Worm (Caenorhabditis elegans) whole organism, young adult: Measurements from ENCODE around the gene abi-1.

Experiments used
- B0261.1 ChIP-seq: sonication (generic microtip); optimal IDR thresholded peaks from 2 replicates; lab custom pipeline; 2016; ENCODE audit warnings: mild to moderate bottlenecking, missing genetic modification characterization, moderate library complexity, missing compliant biosample characterization
- C06A6.2 ChIP-seq: fragments of 200-800 bp; sonication (Bioruptor generic); conservative IDR thresholded peaks from 2 replicates; pipeline ENCODE4 v1.3.6; 2022; ENCODE audit warnings: missing genetic modification characterization, missing compliant biosample characterization
- D2030.7 ChIP-seq: fragments of 200-800 bp; sonication (Bioruptor generic); IDR thresholded peaks from 2 replicates; pipeline ENCODE4 v1.3.6; 2022; ENCODE audit warnings: missing genetic modification reagents, missing genetic modification characterization, missing compliant biosample characterization
- F23B12.7 ChIP-seq: sonication (generic microtip); optimal IDR thresholded peaks from 2 replicates; lab custom pipeline; 2017; ENCODE audit warnings: missing genetic modification characterization, mild to moderate bottlenecking, missing compliant biosample characterization, antibody characterized with exemption, moderate library complexity; ENCODE audit not compliant: insufficient read depth
- F37B4.10 ChIP-seq: fragments of 200-800 bp; sonication (Bioruptor generic); IDR thresholded peaks from 2 replicates; pipeline ENCODE4 v1.3.6; 2022; ENCODE audit warnings: missing genetic modification characterization, missing compliant biosample characterization
- F39B2.1 ChIP-seq: fragments of 200-800 bp; sonication (Bioruptor generic); IDR thresholded peaks from 2 replicates; pipeline ENCODE4 v1.3.6; 2022; ENCODE audit warnings: missing genetic modification reagents, missing genetic modification characterization, missing compliant biosample characterization
- F49E8.2 ChIP-seq: sonication (generic microtip); optimal IDR thresholded peaks from 3 replicates; lab custom pipeline; 2017; ENCODE audit warnings: missing genetic modification characterization, mild to moderate bottlenecking, missing compliant biosample characterization, antibody characterized with exemption, moderate library complexity; ENCODE audit not compliant: insufficient read depth
- F55B11.4 ChIP-seq: sonication (generic microtip); optimal IDR thresholded peaks from 2 replicates; lab custom pipeline; 2016; ENCODE audit warnings: missing compliant biosample characterization, missing genetic modification characterization, borderline replicate concordance; ENCODE audit not compliant: insufficient read depth
- F57A8.1 ChIP-seq: fragments of 200-800 bp; sonication (Bioruptor generic); optimal IDR thresholded peaks from 2 replicates; lab custom pipeline; 2018; ENCODE audit warnings: mild to moderate bottlenecking, missing genetic modification characterization, moderate library complexity, missing compliant biosample characterization
- F57C9.4 ChIP-seq: sonication (generic microtip); optimal IDR thresholded peaks from 2 replicates; lab custom pipeline; 2017; ENCODE audit warnings: mild to moderate bottlenecking, missing genetic modification characterization, missing compliant biosample characterization
- K11D2.4 ChIP-seq: fragments of 200-800 bp; sonication (Bioruptor generic); IDR thresholded peaks from 2 replicates; pipeline ENCODE4 v1.3.6; 2022; ENCODE audit warnings: missing genetic modification reagents, missing genetic modification characterization, missing compliant biosample characterization
- T07F8.4 ChIP-seq: sonication (generic microtip); optimal IDR thresholded peaks from 2 replicates; lab custom pipeline; 2016; ENCODE audit warnings: mild to moderate bottlenecking, missing genetic modification characterization, moderate library complexity, missing compliant biosample characterization
- ama-1 ChIP-seq, 3 experiments: fragments of 150-350 bp in 1 of 3; sonication (generic microtip) in 2 of 3; optimal IDR thresholded peaks; 2 replicates each; lab custom pipeline; 2014 to 2018; ENCODE audit warnings: missing biosample characterization in 2 of 3, missing genetic modification characterization in 2 of 3, missing genetic modification reagents in 2 of 3
- atf-7 ChIP-seq: sonication (generic microtip); optimal IDR thresholded peaks from 2 replicates; lab custom pipeline; 2017; ENCODE audit warnings: mild to moderate bottlenecking, missing genetic modification characterization, missing compliant biosample characterization
- athp-1 ChIP-seq: sonication (generic microtip); optimal IDR thresholded peaks from 2 replicates; lab custom pipeline; 2017; ENCODE audit warnings: mild to moderate bottlenecking, missing genetic modification characterization, missing compliant biosample characterization
- attf-3 ChIP-seq: fragments of 200-800 bp; sonication (Bioruptor generic); conservative IDR thresholded peaks from 2 replicates; pipeline ENCODE4 v1.3.6; 2022; ENCODE audit warnings: missing genetic modification reagents, missing genetic modification characterization, missing compliant biosample characterization
- attf-6 ChIP-seq: fragments of 200-800 bp; sonication (Bioruptor generic); IDR thresholded peaks from 2 replicates; pipeline ENCODE4 v1.3.6; 2022; ENCODE audit warnings: missing genetic modification reagents, missing genetic modification characterization, missing compliant biosample characterization
- bed-1 ChIP-seq: fragments of 200-800 bp; sonication (Bioruptor generic); IDR thresholded peaks from 2 replicates; pipeline ENCODE4 v1.3.6; 2022; ENCODE audit warnings: missing genetic modification reagents, missing genetic modification characterization, missing compliant biosample characterization
- ceh-40 ChIP-seq: fragments of 200-800 bp; sonication (Bioruptor generic); IDR thresholded peaks from 2 replicates; pipeline ENCODE4 v1.3.6; 2022; ENCODE audit warnings: missing genetic modification characterization, missing compliant biosample characterization
- die-1 ChIP-seq: sonication (generic microtip); optimal IDR thresholded peaks from 2 replicates; lab custom pipeline; 2016; ENCODE audit warnings: missing genotype, mild to moderate bottlenecking, missing genetic modification characterization, missing compliant biosample characterization
- dox-1 ChIP-seq: fragments of 200-800 bp; sonication (Bioruptor generic); IDR thresholded peaks from 2 replicates; pipeline ENCODE4 v1.3.6; 2022; ENCODE audit warnings: missing genetic modification reagents, missing genetic modification characterization, missing compliant biosample characterization
- egl-18 ChIP-seq: fragments of 200-800 bp; sonication (Bioruptor generic); IDR thresholded peaks from 2 replicates; pipeline ENCODE4 v1.3.6; 2022; ENCODE audit warnings: missing genetic modification reagents, missing genetic modification characterization, missing compliant biosample characterization
- ekl-4 ChIP-seq: fragments of 200-800 bp; sonication (Bioruptor generic); IDR thresholded peaks from 2 replicates; pipeline ENCODE4 v1.3.6; 2022; ENCODE audit warnings: missing genetic modification reagents, missing genetic modification characterization, missing compliant biosample characterization
- him-1 ChIP-seq: sonication (generic microtip); optimal IDR thresholded peaks from 2 replicates; lab custom pipeline; 2016; ENCODE audit warnings: missing genotype, missing genetic modification reagents, missing genetic modification characterization, missing compliant biosample characterization
- hmg-20 ChIP-seq: fragments of 200-800 bp; sonication (Bioruptor generic); IDR thresholded peaks from 2 replicates; pipeline ENCODE4 v1.3.6; 2022; ENCODE audit warnings: missing genetic modification reagents, missing genetic modification characterization, missing compliant biosample characterization
- hrde-1 ChIP-seq: sonication (generic microtip); optimal IDR thresholded peaks from 2 replicates; lab custom pipeline; 2016; ENCODE audit warnings: missing genetic modification characterization, mild to moderate bottlenecking, missing compliant biosample characterization, moderate library complexity, missing genotype, missing genetic modification reagents, borderline replicate concordance
- lin-35 ChIP-seq, 3 experiments: fragments of 150-350 bp in 2 of 3; sonication (generic microtip) in 1 of 3; optimal IDR thresholded peaks; 2 replicates each; lab custom pipeline; 2014 to 2018; ENCODE audit warnings: missing biosample characterization in 3 of 3, missing genetic modification characterization in 3 of 3, missing genetic modification reagents in 3 of 3
- lin-40 ChIP-seq: sonication (generic microtip); optimal IDR thresholded peaks from 2 replicates; lab custom pipeline; 2016; ENCODE audit warnings: missing genetic modification characterization, mild to moderate bottlenecking, missing compliant biosample characterization, missing genotype, missing genetic modification reagents
- lir-1 ChIP-seq: fragments of 200-800 bp; sonication (Bioruptor generic); conservative IDR thresholded peaks from 2 replicates; pipeline ENCODE4 v1.3.6; 2022; ENCODE audit warnings: missing genetic modification reagents, missing genetic modification characterization, missing compliant biosample characterization
- lsy-27 ChIP-seq: sonication (generic microtip); optimal IDR thresholded peaks from 2 replicates; lab custom pipeline; 2017; ENCODE audit warnings: missing genetic modification characterization, mild to moderate bottlenecking, missing compliant biosample characterization, antibody characterized with exemption, missing genotype, borderline replicate concordance; ENCODE audit not compliant: insufficient read depth
- madf-10 ChIP-seq: sonication (generic microtip); optimal IDR thresholded peaks from 2 replicates; lab custom pipeline; 2016; ENCODE audit warnings: mild to moderate bottlenecking, missing genetic modification characterization, missing compliant biosample characterization
- madf-6 ChIP-seq: fragments of 200-800 bp; sonication (Bioruptor generic); IDR thresholded peaks from 2 replicates; pipeline ENCODE4 v1.3.6; 2022; ENCODE audit warnings: missing genetic modification reagents, missing genetic modification characterization, missing compliant biosample characterization
- madf-8 ChIP-seq: fragments of 200-800 bp; sonication (Bioruptor generic); conservative IDR thresholded peaks from 2 replicates; pipeline ENCODE4 v1.3.6; 2022; ENCODE audit warnings: missing genetic modification reagents, missing genetic modification characterization, missing compliant biosample characterization
- nfyb-1 ChIP-seq: fragments of 200-800 bp; sonication (Bioruptor generic); IDR thresholded peaks from 2 replicates; pipeline ENCODE4 v1.3.6; 2022; ENCODE audit warnings: missing genetic modification reagents, missing genetic modification characterization, missing compliant biosample characterization
- nhr-27 ChIP-seq: fragments of 200-800 bp; sonication (Bioruptor generic); optimal IDR thresholded peaks from 2 replicates; lab custom pipeline; 2018; ENCODE audit warnings: mild to moderate bottlenecking, missing genetic modification characterization, moderate library complexity, missing compliant biosample characterization
- nhr-90 ChIP-seq: sonication (generic microtip); optimal IDR thresholded peaks from 2 replicates; lab custom pipeline; 2016; ENCODE audit warnings: missing genotype, mild to moderate bottlenecking, missing genetic modification characterization, missing compliant biosample characterization
- repo-1 ChIP-seq: sonication (generic microtip); optimal IDR thresholded peaks from 2 replicates; lab custom pipeline; 2017; ENCODE audit warnings: mild to moderate bottlenecking, missing genetic modification characterization, missing compliant biosample characterization
- rpc-1 ChIP-seq, 2 experiments: fragments of 150-350 bp in 1 of 2; sonication (generic microtip) in 1 of 2; optimal IDR thresholded peaks; 2 replicates each; lab custom pipeline; 2014 to 2018; ENCODE audit warnings: missing biosample characterization in 1 of 2, missing genetic modification characterization in 1 of 2, missing genetic modification reagents in 1 of 2, missing genotype in 1 of 2
- snpc-1.1 ChIP-seq: sonication (generic microtip); optimal IDR thresholded peaks from 2 replicates; lab custom pipeline; 2017; ENCODE audit warnings: missing genetic modification characterization, mild to moderate bottlenecking, missing compliant biosample characterization, antibody characterized with exemption, moderate library complexity, missing genotype, missing genetic modification reagents; ENCODE audit not compliant: insufficient read depth
- snpc-4 ChIP-seq, 5 experiments: fragments of 150-350 bp in 1 of 5; sonication (generic microtip) in 4 of 5; optimal IDR thresholded peaks; 2 replicates each; lab custom pipeline; 2014 to 2018; ENCODE audit warnings: missing genetic modification characterization in 5 of 5, missing biosample characterization in 3 of 5, antibody characterized with exemption in 2 of 5, mild to moderate bottlenecking in 2 of 5, missing compliant biosample characterization in 2 of 5, missing genotype in 2 of 5, moderate library complexity in 2 of 5, missing genetic modification reagents in 1 of 5
- tbx-9 ChIP-seq: sonication (generic microtip); optimal IDR thresholded peaks from 2 replicates; lab custom pipeline; 2016; ENCODE audit warnings: borderline replicate concordance, missing genetic modification characterization, inconsistent platforms, missing compliant biosample characterization
- tlf-1 ChIP-seq: fragments of 200-800 bp; sonication (Bioruptor generic); optimal IDR thresholded peaks from 2 replicates; lab custom pipeline; 2018; ENCODE audit warnings: mild to moderate bottlenecking, missing genetic modification characterization, missing compliant biosample characterization
- unc-62 ChIP-seq: fragments of 150-350 bp; optimal IDR thresholded peaks from 2 replicates; lab custom pipeline; 2014; ENCODE audit warnings: missing biosample characterization, missing genetic modification reagents, missing genetic modification characterization
- zim-3 ChIP-seq: sonication (generic microtip); optimal IDR thresholded peaks from 2 replicates; lab custom pipeline; 2017; ENCODE audit warnings: mild to moderate bottlenecking, missing genetic modification characterization, moderate library complexity, missing compliant biosample characterization
- ztf-28 ChIP-seq: fragments of 200-800 bp; sonication (Bioruptor generic); IDR thresholded peaks from 2 replicates; pipeline ENCODE4 v1.3.6; 2022; ENCODE audit warnings: missing genetic modification reagents, missing genetic modification characterization, missing compliant biosample characterization
- ztf-6 ChIP-seq: fragments of 200-800 bp; sonication (Bioruptor generic); IDR thresholded peaks from 2 replicates; pipeline ENCODE4 v1.3.6; 2022; ENCODE audit warnings: missing genetic modification reagents, missing genetic modification characterization, missing compliant biosample characterization

abi-1 gene

DNA sequence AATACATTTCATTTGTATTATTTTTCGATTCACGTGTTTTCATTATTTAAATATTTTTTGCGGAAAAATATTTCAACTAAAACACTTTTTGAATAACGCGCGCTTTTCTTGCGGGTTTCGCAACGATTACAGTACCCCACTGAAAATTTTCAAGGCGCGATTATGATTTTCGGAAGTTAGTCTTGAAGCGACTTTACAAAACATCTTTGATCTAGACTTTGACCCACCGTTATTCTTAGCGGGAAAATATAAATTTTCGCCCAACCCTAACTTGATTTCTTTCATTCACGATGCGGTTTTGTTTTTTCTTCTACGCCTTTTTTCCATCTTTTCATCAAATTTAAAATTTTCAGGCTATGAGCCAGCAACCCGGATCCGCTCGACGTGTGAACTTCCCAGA is 35.3 kb upstream of the abi-1 start, which contains the start of gene egg-1 (continued):
- TF ChIP-seq him-1 (tag; lab: Kevin White, UChicago) (peak; percentile 85), lir-1 (GFP tag; lab: Robert Waterston, UW) (peak; percentile 52; the same call in 1 of the 2 replicates), nfyb-1 (no peak), lsy-27 (no peak), ztf-28 (GFP tag; lab: Robert Waterston, UW) (0 out of 2 replicates have a peak, but pooled peaks have one; percentile 58), dox-1 (GFP tag; lab: Robert Waterston, UW) (peak; percentile 87), F39B2.1 (no peak), K11D2.4 (GFP tag; lab: Robert Waterston, UW) (no peak), nhr-90 (tag; lab: Kevin White, UChicago) (no peak), ztf-6 (GFP tag; lab: Robert Waterston, UW) (no peak), F37B4.10 (GFP tag; lab: Robert Waterston, UW) (no peak), tbx-9 (tag; lab: Kevin White, UChicago) (no peak), bed-1 (no peak), hmg-20 (GFP tag; lab: Robert Waterston, UW) (no peak), egl-18 (no peak), B0261.1 (no peak), lin-35 (GFP tag; optimal IDR thresholded peaks at IDR 0.05; lab: Kevin White, UChicago) (peak in 2 of 3 experiments; percentile 51 to 62), lin-40 (no peak), rpc-1 (optimal IDR thresholded peaks at IDR 0.05; lab: Kevin White, UChicago) (no peak), rpc-1 (tag; optimal IDR thresholded peaks at IDR 0.05; lab: Kevin White, UChicago) (no peak), F57C9.4 (no peak), C06A6.2 (GFP tag; lab: Robert Waterston, UW) (no peak), athp-1 (tag; lab: Kevin White, UChicago) (peak; percentile 63), snpc-4 (GFP tag; optimal IDR thresholded peaks at IDR 0.05; lab: Kevin White, UChicago) (peak; percentile 40), snpc-4 (tag; optimal IDR thresholded peaks at IDR 0.05; lab: Kevin White, UChicago) (peak in 3 of 4 experiments; percentile 8 to 60 (median 59)), F23B12.7 (tag; lab: Kevin White, UChicago) (peak; percentile 75), zim-3 (no peak), hrde-1 (tag; lab: Kevin White, UChicago) (peak; percentile 8), die-1 (no peak), ama-1 (optimal IDR thresholded peaks at IDR 0.05; lab: Kevin White, UChicago) (no peak), ama-1 (GFP tag; optimal IDR thresholded peaks at IDR 0.05; lab: Kevin White, UChicago) (no peak), atf-7 (tag; lab: Kevin White, UChicago) (no peak), attf-3 (GFP tag; lab: Robert Waterston, UW) (peak; percentile 17; the same call in 1 of the 2 replicates), F49E8.2 (tag; lab: Kevin White, UChicago) (peak; percentile 92), madf-10 (no peak), attf-6 (GFP tag; lab: Robert Waterston, UW) (0 out of 2 replicates have a peak, but pooled peaks have one; percentile 21), nhr-27 (tag; lab: Kevin White, UChicago) (no peak), repo-1 (tag; lab: Kevin White, UChicago) (peak; percentile 12), T07F8.4 (tag; lab: Kevin White, UChicago) (no peak), madf-8 (GFP tag; lab: Robert Waterston, UW) (peak; percentile 95), F55B11.4 (tag; lab: Kevin White, UChicago) (no peak), madf-6 (GFP tag; lab: Robert Waterston, UW) (peak; percentile 99), D2030.7 (peak; percentile 93), tlf-1 (GFP tag; lab: Kevin White, UChicago) (peak; percentile 90), snpc-1.1 (peak; percentile 21), F57A8.1 (GFP tag; lab: Kevin White, UChicago) (no peak), ceh-40 (no peak), ekl-4 (GFP tag; lab: Robert Waterston, UW) (0 out of 2 replicates have a peak, but pooled peaks have one; percentile 59), unc-62 (GFP tag; lab: Kevin White, UChicago) (no peak)
